Worm (Caenorhabditis elegans): ENCODE results near the gene irld-7.

irld-7 gene

ce11 chrIV:6554865-6555264 lies 35.3 kb upstream of the irld-7 start:
- no peak for TF ChIP-seq unc-120 (tag; optimal IDR thresholded peaks at IDR 0.05; ENCODE audit: poor library complexity, severe bottlenecking)
- no peak for TF ChIP-seq tbx-8 (GFP tag; optimal IDR thresholded peaks at IDR 0.05)
- TF ChIP-seq drap-1 (GFP tag; optimal IDR thresholded peaks at IDR 0.05): no peak
- TF ChIP-seq ztf-11 (tag; optimal IDR thresholded peaks at IDR 0.05): no peak
- TF ChIP-seq lin-32 (GFP tag; optimal IDR thresholded peaks at IDR 0.05): no peak

- TF ChIP-seq nhr-2 (tag; optimal IDR thresholded peaks at IDR 0.05) (no peak), ces-1 (GFP tag; optimal IDR thresholded peaks at IDR 0.05) (peak; percentile 56), hlh-1 (tag; optimal IDR thresholded peaks at IDR 0.05) (peak; percentile 41)
Observed at ce11 chrIV:6555388-6556330, 34.5 kb upstream of the irld-7 start, which contains the start of gene paqr-1. Gene paqr-1, minus strand, starts transcription at chrIV:6555438.

- TF ChIP-seq elt-3 (tag; optimal IDR thresholded peaks at IDR 0.05) (no peak), elt-1 (tag; optimal IDR thresholded peaks at IDR 0.05; ENCODE audit: borderline replicate concordance, insufficient read depth) (no peak), zip-8 (tag; optimal IDR thresholded peaks at IDR 0.05) (no peak), M03D4.4 (tag; optimal IDR thresholded peaks at IDR 0.05) (peak; percentile 75), pha-4 (tag; optimal IDR thresholded peaks at IDR 0.05) (no peak), mab-5 (tag; optimal IDR thresholded peaks at IDR 0.05) (no peak), tbx-8 (GFP tag; optimal IDR thresholded peaks at IDR 0.05) (peak; percentile 36), lin-13 (tag; optimal IDR thresholded peaks at IDR 0.05) (no peak), nhr-28 (tag; optimal IDR thresholded peaks at IDR 0.05) (no peak), snpc-4 (tag; optimal IDR thresholded peaks at IDR 0.05) (no peak), nhr-12 (tag; optimal IDR thresholded peaks at IDR 0.05) (no peak), drap-1 (GFP tag; optimal IDR thresholded peaks at IDR 0.05) (peak; percentile 77), ceh-83 (GFP tag; optimal IDR thresholded peaks at IDR 0.05) (peak; percentile 86), blmp-1 (tag; optimal IDR thresholded peaks at IDR 0.05) (no peak), nhr-76 (tag; optimal IDR thresholded peaks at IDR 0.05) (no peak), ceh-43 (GFP tag; optimal IDR thresholded peaks at IDR 0.05) (no peak), hlh-1 (tag; optimal IDR thresholded peaks at IDR 0.05) (no peak), flh-1 (GFP tag; optimal IDR thresholded peaks at IDR 0.05) (peak; percentile 49), sptf-1 (tag; optimal IDR thresholded peaks at IDR 0.05) (peak; percentile 83), ham-2 (GFP tag; optimal IDR thresholded peaks at IDR 0.05) (no peak), unc-39 (tag; optimal IDR thresholded peaks at IDR 0.05) (no peak), bed-3 (GFP tag; optimal IDR thresholded peaks at IDR 0.05) (peak; percentile 47), nhr-237 (tag; optimal IDR thresholded peaks at IDR 0.05) (no peak), sem-2 (GFP tag; optimal IDR thresholded peaks at IDR 0.05) (peak; percentile 74), ceh-39 (tag; optimal IDR thresholded peaks at IDR 0.05) (no peak), mls-2 (tag; optimal IDR thresholded peaks at IDR 0.05) (peak; percentile 78), unc-62 (GFP tag; optimal IDR thresholded peaks at IDR 0.05) (no peak), mep-1 (tag; optimal IDR thresholded peaks at IDR 0.05) (peak; percentile 1), ces-1 (GFP tag; optimal IDR thresholded peaks at IDR 0.05) (peak; percentile 27), cnd-1 (tag; optimal IDR thresholded peaks at IDR 0.05) (peak; percentile 81), lsy-2 (tag; optimal IDR thresholded peaks at IDR 0.05) (peak; percentile 11), nhr-2 (tag; optimal IDR thresholded peaks at IDR 0.05) (no peak), unc-120 (tag; optimal IDR thresholded peaks at IDR 0.05; ENCODE audit: poor library complexity, severe bottlenecking) (peak; percentile 87), ztf-11 (tag; optimal IDR thresholded peaks at IDR 0.05) (no peak), lin-32 (GFP tag; optimal IDR thresholded peaks at IDR 0.05) (peak; percentile 39)
Observed at ce11 chrIV:6556624-6557368, 33.4 kb upstream of the irld-7 start, which contains the start of gene try-3. Gene try-3, plus strand, starts transcription at chrIV:6557155.
